Comparison of ENCODE assay signal across 1 worm cellular context in genomic region chrV:1060219-1060863, ce11.
TF ChIP-seq lines count a peak whose summit lies in the region.

No protein-coding gene starts in this region.

TF ChIP-seq in whole organism, L1 larva, 84 proteins besides CTCF, POLR2A, EP300 and RAD21 (continued from another document):
- TF ChIP-seq snu-23 (GFP tag; optimal IDR thresholded peaks at IDR 0.05; lab: Kevin White, UChicago), result no peak
- no peak for TF ChIP-seq fkh-8 (tag; optimal IDR thresholded peaks at IDR 0.05; lab: Kevin White, UChicago)
- no peak for TF ChIP-seq Y116A8C.19 (tag; optimal IDR thresholded peaks at IDR 0.05; lab: Kevin White, UChicago; ENCODE audit: borderline replicate concordance)
- TF ChIP-seq nhr-20 (tag; optimal IDR thresholded peaks at IDR 0.05; lab: Kevin White, UChicago), result peak; percentile 51
- no peak for TF ChIP-seq sox-4 (tag; optimal IDR thresholded peaks at IDR 0.05; lab: Kevin White, UChicago)
- TF ChIP-seq ces-1 (GFP tag; optimal IDR thresholded peaks at IDR 0.05; lab: Kevin White, UChicago), result no peak
- no peak for TF ChIP-seq unc-130 (tag; optimal IDR thresholded peaks at IDR 0.05; lab: Kevin White, UChicago)
- no peak for TF ChIP-seq hpl-2 (GFP tag; optimal IDR thresholded peaks at IDR 0.05; lab: Kevin White, UChicago)
